Worm (Caenorhabditis elegans): Measurements from ENCODE around the gene dgk-5.

DNA sequence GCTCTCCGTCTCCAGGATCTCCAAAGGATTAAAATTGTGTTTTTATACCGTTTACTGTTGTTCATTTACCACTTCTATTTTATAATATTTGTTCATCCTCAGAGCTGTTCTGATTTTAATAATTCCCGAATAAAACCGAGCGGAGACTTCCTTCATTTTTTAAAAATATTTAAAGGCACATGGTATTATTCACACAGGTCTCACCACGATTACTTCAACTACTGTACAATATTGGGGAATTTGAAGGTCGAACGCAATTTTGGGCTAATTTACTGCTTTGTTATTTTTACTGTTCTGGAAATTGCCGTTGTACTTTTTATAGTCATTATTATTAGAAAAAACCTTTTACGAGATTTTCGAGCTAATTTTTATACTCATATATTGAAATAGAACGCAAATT, 20.3 kb upstream of the dgk-5 start:
- TF ChIP-seq B0310.2 (tag; optimal IDR thresholded peaks at IDR 0.05) (no peak), flt-1 (GFP tag; IDR thresholded peaks at IDR 0.05) (no peak), ama-1 (optimal IDR thresholded peaks at IDR 0.05) (no peak), scrt-1 (GFP tag; IDR thresholded peaks at IDR 0.05) (no peak), hmbx-1 (tag; optimal IDR thresholded peaks at IDR 0.05) (no peak), tbx-11 (GFP tag; IDR thresholded peaks at IDR 0.05) (no peak), tra-4 (tag; optimal IDR thresholded peaks at IDR 0.05) (no peak), ets-7 (tag; optimal IDR thresholded peaks at IDR 0.05) (no peak), ceh-36 (tag; optimal IDR thresholded peaks at IDR 0.05) (no peak), sea-1 (GFP tag; conservative IDR thresholded peaks at IDR 0.05) (no peak), hnd-1 (tag; optimal IDR thresholded peaks at IDR 0.05) (no peak), ceh-13 (GFP tag; optimal IDR thresholded peaks at IDR 0.05) (no peak)
